Worm (Caenorhabditis elegans) whole organism, early embryonic: ENCODE data around the gene srw-60.

ENCODE experiments used
- B0310.2 ChIP-seq: sonication (generic microtip); optimal IDR thresholded peaks from 2 replicates; lab custom pipeline; 2016; ENCODE audit warnings: mild to moderate bottlenecking, missing genetic modification characterization, missing compliant biosample characterization
- aly-1 ChIP-seq: sonication (generic microtip); optimal IDR thresholded peaks from 2 replicates; lab custom pipeline; 2016; ENCODE audit warnings: missing genetic modification characterization, missing compliant biosample characterization
- ama-1 ChIP-seq: fragments of 150-350 bp; optimal IDR thresholded peaks from 2 replicates; lab custom pipeline; 2014
- ceh-13 ChIP-seq: fragments of 200-800 bp; sonication (Bioruptor generic); optimal IDR thresholded peaks from 2 replicates; lab custom pipeline; 2018; ENCODE audit warnings: mild to moderate bottlenecking, missing genetic modification characterization, missing compliant biosample characterization
- flt-1 ChIP-seq: fragments of 200-800 bp; sonication (Bioruptor generic); IDR thresholded peaks from 2 replicates; pipeline ENCODE4 v1.3.6; 2022; ENCODE audit warnings: missing genetic modification characterization, missing compliant biosample characterization
- hmbx-1 ChIP-seq: sonication (generic microtip); optimal IDR thresholded peaks from 2 replicates; lab custom pipeline; 2016; ENCODE audit warnings: mild to moderate bottlenecking, missing genetic modification characterization, missing compliant biosample characterization
- hmg-4 ChIP-seq: fragments of 200-800 bp; sonication (Bioruptor generic); optimal IDR thresholded peaks from 2 replicates; lab custom pipeline; 2018; ENCODE audit warnings: mild to moderate bottlenecking, missing genetic modification characterization, missing compliant biosample characterization
- hnd-1 ChIP-seq: sonication (generic microtip); optimal IDR thresholded peaks from 2 replicates; lab custom pipeline; 2016; ENCODE audit warnings: missing genetic modification characterization, missing compliant biosample characterization
- pes-1 ChIP-seq: fragments of 200-800 bp; sonication (Bioruptor generic); IDR thresholded peaks from 2 replicates; pipeline ENCODE4 v1.3.6; 2022; ENCODE audit warnings: missing genetic modification reagents, missing genetic modification characterization, missing compliant biosample characterization
- scrt-1 ChIP-seq: fragments of 200-800 bp; sonication (Bioruptor generic); IDR thresholded peaks from 2 replicates; pipeline ENCODE4 v1.3.6; 2022; ENCODE audit warnings: missing genetic modification characterization, missing compliant biosample characterization
- sea-1 ChIP-seq: fragments of 200-800 bp; sonication (Bioruptor generic); conservative IDR thresholded peaks from 2 replicates; pipeline ENCODE4 v1.3.6; 2022; ENCODE audit warnings: missing genetic modification characterization, missing compliant biosample characterization
- tbx-11 ChIP-seq: fragments of 200-800 bp; sonication (Bioruptor generic); IDR thresholded peaks from 2 replicates; pipeline ENCODE4 v1.3.6; 2022; ENCODE audit warnings: missing genetic modification characterization, missing compliant biosample characterization
- tbx-37 ChIP-seq: fragments of 200-800 bp; sonication (Bioruptor generic); conservative IDR thresholded peaks from 2 replicates; pipeline ENCODE4 v1.3.6; 2022; ENCODE audit warnings: missing genetic modification reagents, missing genetic modification characterization, missing compliant biosample characterization

DNA sequence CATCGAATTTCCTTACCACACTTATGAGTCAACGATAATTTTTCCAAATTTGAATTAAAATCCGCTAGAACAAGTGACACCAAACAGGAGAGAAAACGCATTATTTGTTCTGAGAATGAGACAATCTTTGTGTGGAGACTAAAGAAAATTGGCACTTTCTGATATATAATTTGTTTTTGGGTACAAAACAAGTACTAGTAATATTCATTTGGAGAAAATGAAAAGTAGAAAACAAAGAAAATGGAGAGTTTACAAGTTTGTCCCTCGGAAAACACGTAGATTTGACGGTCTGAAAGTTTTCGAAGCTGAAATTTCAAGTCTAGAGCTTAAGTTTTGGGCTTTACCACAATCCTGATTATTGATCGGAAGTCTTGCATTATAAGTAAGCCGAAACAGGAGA lies 17.7 kb upstream of the srw-60 start, which contains the start of gene irld-66:
- no peak for TF ChIP-seq hmg-4
- no peak for TF ChIP-seq ama-1 (lab: Kevin White, UChicago)
- TF ChIP-seq hmbx-1 (tag; lab: Kevin White, UChicago) = no peak
- no peak for TF ChIP-seq pes-1 (GFP tag; lab: Robert Waterston, UW)
- no peak for TF ChIP-seq aly-1 (tag; lab: Kevin White, UChicago)
- no peak for TF ChIP-seq hnd-1
- no peak for TF ChIP-seq sea-1 (GFP tag; lab: Robert Waterston, UW)
- TF ChIP-seq B0310.2 (tag; lab: Kevin White, UChicago) = no peak
- no peak for TF ChIP-seq scrt-1 (GFP tag; lab: Robert Waterston, UW)
- no peak for TF ChIP-seq tbx-37 (GFP tag; lab: Robert Waterston, UW)
- no peak for TF ChIP-seq flt-1
- no peak for TF ChIP-seq ceh-13 (GFP tag; lab: Kevin White, UChicago)
- TF ChIP-seq tbx-11 = no peak
